Fruit fly (Drosophila melanogaster) whole organism, prepupa: ENCODE measurements around the gene MED24.
A peak's percentile ranks its signal among the peaks of the same experiment; 100 is the strongest.

ENCODE experiments used
- CG10631 ChIP-seq: fragments of 200-800 bp; sonication (Bioruptor generic); optimal IDR thresholded peaks from 2 replicates; lab custom pipeline; 2016; ENCODE audit warnings: missing biosample characterization, missing genetic modification characterization
- CG8119 ChIP-seq: fragments of 200-800 bp; sonication (Bioruptor generic); IDR thresholded peaks from 3 replicates; pipeline ENCODE4 v1.3.6; 2022; ENCODE audit warnings: missing biosample characterization, missing genetic modification characterization
- Eip75B ChIP-seq: fragments of 200-800 bp; sonication (Bioruptor generic); optimal IDR thresholded peaks from 3 replicates; lab custom pipeline; 2016; ENCODE audit warnings: missing biosample characterization, missing genetic modification characterization
- Hr4 ChIP-seq: fragments of 200-800 bp; sonication (Bioruptor generic); optimal IDR thresholded peaks from 3 replicates; lab custom pipeline; 2016; ENCODE audit warnings: missing biosample characterization, missing genetic modification characterization
- OdsH ChIP-seq: fragments of 200-800 bp; sonication (Bioruptor generic); optimal IDR thresholded peaks from 3 replicates; lab custom pipeline; 2016; ENCODE audit warnings: missing biosample characterization, missing genetic modification characterization
- Smox ChIP-seq: fragments of 200-800 bp; sonication (Bioruptor generic); optimal IDR thresholded peaks from 3 replicates; lab custom pipeline; 2016; ENCODE audit warnings: missing biosample characterization, missing genetic modification characterization

dm6 chr3L:8177795-8178564, 13.1 kb upstream of the MED24 start, which contains the start of gene Nmt:
- peak; percentile 56 for TF ChIP-seq OdsH (GFP tag; lab: Kevin White, UChicago)
- TF ChIP-seq CG8119 (GFP tag; lab: Robert Waterston, UW) = peak; percentile 52; the same call in 2 of the 3 replicates
- peak; percentile 10 for TF ChIP-seq CG10631 (GFP tag; lab: Kevin White, UChicago)
- TF ChIP-seq Smox (GFP tag; lab: Kevin White, UChicago) = no peak
- no peak for TF ChIP-seq Hr4 (GFP tag; lab: Kevin White, UChicago)
- TF ChIP-seq Eip75B = no peak
